Worm (Caenorhabditis elegans): ENCODE results near the gene T01D1.5.

The T01D1.5 gene

DNA sequence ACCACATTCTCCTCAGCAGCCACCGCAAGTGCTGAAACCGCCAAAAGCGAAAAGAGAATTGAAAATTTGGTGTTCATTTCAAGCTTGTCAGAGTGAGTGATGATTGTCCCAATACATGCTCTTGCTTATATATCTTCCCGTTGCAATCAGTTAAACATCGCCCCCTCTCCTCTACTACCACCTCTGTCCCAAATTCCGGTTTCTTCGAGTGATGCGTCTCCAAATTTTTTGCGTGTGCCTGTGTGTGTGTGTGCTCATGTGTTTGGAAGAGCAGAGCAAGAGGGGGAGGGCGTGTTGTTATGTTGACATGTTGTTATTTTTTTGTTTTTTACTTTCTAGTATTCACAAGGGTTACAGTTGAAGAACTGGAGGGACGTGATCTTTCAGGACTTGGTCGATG, 5.6 kb upstream of the T01D1.5 start, which contains the start of gene abu-11:
TSS of gene abu-11 (minus strand) at position 101 of the 400 bp plus-strand sequence.
- TF ChIP-seq sem-2 (GFP tag; optimal IDR thresholded peaks at IDR 0.05) (no peak), lin-32 (GFP tag; optimal IDR thresholded peaks at IDR 0.05) (no peak), ces-1 (GFP tag; optimal IDR thresholded peaks at IDR 0.05) (no peak), ham-2 (GFP tag; optimal IDR thresholded peaks at IDR 0.05) (no peak), elt-1 (tag; optimal IDR thresholded peaks at IDR 0.05; ENCODE audit: borderline replicate concordance, insufficient read depth) (no peak), nhr-28 (tag; optimal IDR thresholded peaks at IDR 0.05) (no peak), unc-62 (GFP tag; optimal IDR thresholded peaks at IDR 0.05) (no peak), tbx-8 (GFP tag; optimal IDR thresholded peaks at IDR 0.05) (no peak), snpc-4 (tag; optimal IDR thresholded peaks at IDR 0.05) (no peak), ceh-39 (tag; optimal IDR thresholded peaks at IDR 0.05) (no peak), zip-8 (tag; optimal IDR thresholded peaks at IDR 0.05) (no peak), nhr-76 (tag; optimal IDR thresholded peaks at IDR 0.05) (no peak)

DNA sequence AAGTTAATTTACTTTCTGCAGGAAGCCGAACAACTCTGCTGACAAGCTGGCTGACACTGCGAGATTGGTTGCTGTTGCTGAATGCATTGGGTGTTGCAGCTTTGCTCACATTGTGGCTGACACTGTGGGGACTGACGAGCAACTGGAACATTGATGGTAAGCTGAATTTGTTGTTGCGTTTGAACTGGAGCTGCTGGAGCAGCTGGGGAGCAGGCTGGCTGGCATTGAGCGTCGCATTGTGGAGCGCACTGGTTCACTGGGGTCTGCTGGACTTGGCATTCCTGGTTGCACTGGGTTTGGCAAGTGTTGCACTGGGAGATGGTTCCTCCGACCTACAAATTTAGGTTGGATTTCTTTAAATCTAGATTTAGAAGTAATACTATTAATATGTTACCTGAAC, 3.7 kb upstream of the T01D1.5 start:
- TF ChIP-seq nhr-28 (tag; optimal IDR thresholded peaks at IDR 0.05): no peak
- TF ChIP-seq lin-13 (tag; optimal IDR thresholded peaks at IDR 0.05): no peak
- TF ChIP-seq unc-120 (tag; optimal IDR thresholded peaks at IDR 0.05; ENCODE audit: poor library complexity, severe bottlenecking): no peak
- TF ChIP-seq zip-8 (tag; optimal IDR thresholded peaks at IDR 0.05): no peak
- TF ChIP-seq mab-5 (tag; optimal IDR thresholded peaks at IDR 0.05): no peak
- TF ChIP-seq nhr-2 (tag; optimal IDR thresholded peaks at IDR 0.05): no peak
- no peak for TF ChIP-seq drap-1 (GFP tag; optimal IDR thresholded peaks at IDR 0.05)
- no peak for TF ChIP-seq nhr-237 (tag; optimal IDR thresholded peaks at IDR 0.05)
- TF ChIP-seq flh-1 (GFP tag; optimal IDR thresholded peaks at IDR 0.05): no peak
- TF ChIP-seq mls-2 (tag; optimal IDR thresholded peaks at IDR 0.05): no peak
- no peak for TF ChIP-seq lin-32 (GFP tag; optimal IDR thresholded peaks at IDR 0.05)
- TF ChIP-seq ham-2 (GFP tag; optimal IDR thresholded peaks at IDR 0.05): no peak
- no peak for TF ChIP-seq elt-1 (tag; optimal IDR thresholded peaks at IDR 0.05; ENCODE audit: borderline replicate concordance, insufficient read depth)
- TF ChIP-seq tbx-8 (GFP tag; optimal IDR thresholded peaks at IDR 0.05): no peak

DNA sequence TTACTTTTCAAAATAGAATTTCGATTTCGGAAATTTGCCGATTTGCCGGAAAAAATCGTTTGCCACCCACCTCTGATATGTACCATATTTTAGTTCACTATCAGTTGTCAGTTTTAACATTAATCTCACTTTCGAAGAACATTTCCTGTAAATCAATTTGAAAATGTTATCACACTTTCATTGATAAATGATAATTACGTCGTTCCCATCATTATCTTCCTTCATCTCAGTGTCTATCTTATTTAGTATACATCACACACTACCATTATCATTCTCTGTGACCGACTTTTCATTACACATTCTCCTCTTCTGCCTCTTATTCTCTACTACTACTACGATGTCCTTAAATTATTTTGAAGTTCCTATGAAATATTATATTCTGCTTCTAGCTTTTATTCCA, 2.4 kb downstream of the T01D1.5 start, which contains the start of gene T01D1.8:
TSS of gene T01D1.8 (plus strand) at position 236 of the 400 bp plus-strand sequence.
- TF ChIP-seq hlh-1 (tag; optimal IDR thresholded peaks at IDR 0.05) (no peak), zip-8 (tag; optimal IDR thresholded peaks at IDR 0.05) (no peak), ces-1 (GFP tag; optimal IDR thresholded peaks at IDR 0.05) (no peak), ceh-39 (tag; optimal IDR thresholded peaks at IDR 0.05) (no peak), unc-62 (GFP tag; optimal IDR thresholded peaks at IDR 0.05) (no peak), sem-2 (GFP tag; optimal IDR thresholded peaks at IDR 0.05) (no peak), sptf-1 (tag; optimal IDR thresholded peaks at IDR 0.05) (no peak), mls-2 (tag; optimal IDR thresholded peaks at IDR 0.05) (no peak), nhr-12 (tag; optimal IDR thresholded peaks at IDR 0.05) (no peak), nhr-2 (tag; optimal IDR thresholded peaks at IDR 0.05) (no peak), snpc-4 (tag; optimal IDR thresholded peaks at IDR 0.05) (no peak), elt-1 (tag; optimal IDR thresholded peaks at IDR 0.05; ENCODE audit: borderline replicate concordance, insufficient read depth) (no peak), lsy-2 (tag; optimal IDR thresholded peaks at IDR 0.05) (no peak), lin-32 (GFP tag; optimal IDR thresholded peaks at IDR 0.05) (no peak), mep-1 (tag; optimal IDR thresholded peaks at IDR 0.05) (no peak), flh-1 (GFP tag; optimal IDR thresholded peaks at IDR 0.05) (no peak), unc-39 (tag; optimal IDR thresholded peaks at IDR 0.05) (no peak), nhr-237 (tag; optimal IDR thresholded peaks at IDR 0.05) (no peak), drap-1 (GFP tag; optimal IDR thresholded peaks at IDR 0.05) (no peak)

DNA sequence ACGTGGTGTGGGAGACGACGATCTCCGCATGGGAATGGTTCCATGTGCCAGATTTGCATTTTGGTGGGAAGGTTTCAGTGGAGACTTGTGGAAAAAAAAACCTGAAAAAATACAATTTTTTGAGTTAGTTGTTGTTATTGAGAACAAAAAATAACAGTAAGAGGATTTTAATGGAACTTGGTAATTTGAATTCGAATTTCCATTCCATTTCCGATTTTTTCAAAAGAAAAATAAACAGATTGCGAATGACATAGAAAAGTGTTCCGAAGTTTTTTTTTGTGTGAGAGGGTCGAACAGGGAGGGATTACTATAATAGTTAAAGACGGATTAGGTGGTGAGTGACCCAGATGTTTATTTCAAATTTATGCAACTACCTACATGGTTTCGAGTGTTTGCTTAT, 9.9 kb downstream of the T01D1.5 start, which contains the start of gene T01D1.4:
TSS of gene T01D1.4 (minus strand) at position 101 of the 400 bp plus-strand sequence.
- no peak for TF ChIP-seq nhr-12 (tag; optimal IDR thresholded peaks at IDR 0.05)
- no peak for TF ChIP-seq nhr-28 (tag; optimal IDR thresholded peaks at IDR 0.05)
- no peak for TF ChIP-seq blmp-1 (tag; optimal IDR thresholded peaks at IDR 0.05)
- no peak for TF ChIP-seq ceh-43 (GFP tag; optimal IDR thresholded peaks at IDR 0.05)
- TF ChIP-seq nhr-76 (tag; optimal IDR thresholded peaks at IDR 0.05): no peak

DNA sequence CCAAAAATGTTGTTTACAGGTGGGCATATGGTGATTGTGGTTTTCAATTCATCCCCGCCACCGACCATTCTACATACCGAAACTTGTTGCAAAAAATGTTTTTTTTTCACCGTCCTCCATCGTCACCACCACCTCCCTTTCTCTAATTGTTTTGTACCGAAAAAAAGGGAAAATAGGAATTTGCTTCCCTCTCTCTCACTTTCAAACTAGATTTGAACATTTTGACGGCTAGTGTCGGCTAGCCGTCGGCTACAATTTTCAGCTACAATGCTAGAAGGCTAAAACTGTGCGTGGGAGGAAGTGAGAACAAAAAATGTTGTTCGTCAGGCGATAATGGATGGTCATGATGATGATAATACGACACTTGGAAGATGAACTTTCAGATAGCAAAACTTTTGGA, 10.7 kb downstream of the T01D1.5 start:
- TF ChIP-seq blmp-1 (tag; optimal IDR thresholded peaks at IDR 0.05) (no peak), tbx-8 (GFP tag; optimal IDR thresholded peaks at IDR 0.05) (no peak), lin-32 (GFP tag; optimal IDR thresholded peaks at IDR 0.05) (no peak), ceh-39 (tag; optimal IDR thresholded peaks at IDR 0.05) (no peak), mls-2 (tag; optimal IDR thresholded peaks at IDR 0.05) (no peak), hlh-1 (tag; optimal IDR thresholded peaks at IDR 0.05) (no peak), ceh-43 (GFP tag; optimal IDR thresholded peaks at IDR 0.05) (no peak), unc-39 (tag; optimal IDR thresholded peaks at IDR 0.05) (no peak), sptf-1 (tag; optimal IDR thresholded peaks at IDR 0.05) (no peak), drap-1 (GFP tag; optimal IDR thresholded peaks at IDR 0.05) (no peak), nhr-237 (tag; optimal IDR thresholded peaks at IDR 0.05) (no peak), lsy-2 (tag; optimal IDR thresholded peaks at IDR 0.05) (no peak), snpc-4 (tag; optimal IDR thresholded peaks at IDR 0.05) (no peak), sem-2 (GFP tag; optimal IDR thresholded peaks at IDR 0.05) (no peak)
